Worm (Caenorhabditis elegans) whole organism, L1 larva: ENCODE measurements around the gene aex-4.

Experiments
- C04F5.9 ChIP-seq: sonication (generic microtip); optimal IDR thresholded peaks from 2 replicates; lab custom pipeline; 2016; ENCODE audit warnings: missing genetic modification characterization, missing compliant biosample characterization
- C16A3.4 ChIP-seq: fragments of 150-350 bp; optimal IDR thresholded peaks from 2 replicates; lab custom pipeline; 2014; ENCODE audit warnings: missing biosample characterization, missing genetic modification characterization
- F16B12.6 ChIP-seq: fragments of 150-350 bp; optimal IDR thresholded peaks from 2 replicates; lab custom pipeline; 2014; ENCODE audit warnings: missing biosample characterization, missing genetic modification characterization
- ama-1 ChIP-seq: fragments of 150-350 bp; optimal IDR thresholded peaks from 2 replicates; lab custom pipeline; 2014
- ceh-88 ChIP-seq: fragments of 200-800 bp; sonication (Bioruptor generic); IDR thresholded peaks from 2 replicates; pipeline ENCODE4 v1.3.6; 2022; ENCODE audit warnings: missing genetic modification characterization, missing compliant biosample characterization
- ceh-90 ChIP-seq: sonication (generic microtip); optimal IDR thresholded peaks from 2 replicates; lab custom pipeline; 2016; ENCODE audit warnings: missing genetic modification characterization, missing compliant biosample characterization
- ces-1 ChIP-seq: fragments of 150-350 bp; optimal IDR thresholded peaks from 2 replicates; lab custom pipeline; 2014; ENCODE audit warnings: missing biosample characterization, missing genetic modification reagents, missing genetic modification characterization
- dpl-1 ChIP-seq, 3 experiments: fragments of 150-350 bp in 2 of 3; sonication (generic microtip) in 1 of 3; optimal IDR thresholded peaks; 2 replicates each; lab custom pipeline; 2014 to 2017; ENCODE audit warnings: missing biosample characterization in 3 of 3, missing genetic modification characterization in 3 of 3, missing genetic modification reagents in 3 of 3
- egl-27 ChIP-seq, 2 experiments: fragments of 150-350 bp in 1 of 2; sonication (generic microtip); optimal IDR thresholded peaks; 3 replicates each; lab custom pipeline; 2017 to 2018; ENCODE audit warnings: missing biosample characterization in 2 of 2, missing genetic modification characterization in 2 of 2, missing genetic modification reagents in 2 of 2
- ets-5 ChIP-seq: fragments of 200-800 bp; sonication (Bioruptor generic); IDR thresholded peaks from 2 replicates; pipeline ENCODE4 v1.3.6; 2022; ENCODE audit warnings: missing genetic modification characterization, missing compliant biosample characterization
- fkh-10 ChIP-seq: sonication (generic microtip); optimal IDR thresholded peaks from 2 replicates; lab custom pipeline; 2017; ENCODE audit warnings: missing biosample characterization, missing genetic modification reagents, missing genetic modification characterization
- grh-1 ChIP-seq: fragments of 200-800 bp; sonication (Bioruptor generic); IDR thresholded peaks from 2 replicates; pipeline ENCODE4 v1.3.6; 2022; ENCODE audit warnings: missing genetic modification reagents, missing genetic modification characterization, missing compliant biosample characterization
- hlh-4 ChIP-seq: sonication (generic microtip); optimal IDR thresholded peaks from 2 replicates; lab custom pipeline; 2016; ENCODE audit warnings: mild to moderate bottlenecking, missing genetic modification characterization, missing compliant biosample characterization
- hpl-2 ChIP-seq: fragments of 150-350 bp; optimal IDR thresholded peaks from 2 replicates; lab custom pipeline; 2014; ENCODE audit warnings: missing biosample characterization, missing genetic modification reagents, missing genetic modification characterization
- isw-1 ChIP-seq: fragments of 200-800 bp; sonication (Bioruptor generic); IDR thresholded peaks from 2 replicates; pipeline ENCODE4 v1.3.6; 2022; ENCODE audit warnings: missing genetic modification characterization, missing compliant biosample characterization
- lin-13 ChIP-seq: fragments of 150-350 bp; optimal IDR thresholded peaks from 2 replicates; lab custom pipeline; 2014; ENCODE audit warnings: missing biosample characterization, missing genetic modification reagents, missing genetic modification characterization
- lin-35 ChIP-seq, 2 experiments: fragments of 150-350 bp; optimal IDR thresholded peaks; 2 replicates each; lab custom pipeline; 2014; ENCODE audit warnings: missing biosample characterization in 2 of 2, missing genetic modification characterization in 2 of 2, missing genetic modification reagents in 2 of 2
- lin-39 ChIP-seq: fragments of 150-350 bp; optimal IDR thresholded peaks from 2 replicates; lab custom pipeline; 2014; ENCODE audit warnings: missing biosample characterization, missing genetic modification reagents, missing genetic modification characterization
- lsy-2 ChIP-seq, 2 experiments: fragments of 150-350 bp; optimal IDR thresholded peaks; 2 replicates each; lab custom pipeline; 2014; ENCODE audit warnings: missing biosample characterization in 2 of 2, missing genetic modification characterization in 2 of 2
- mep-1 ChIP-seq: fragments of 150-350 bp; optimal IDR thresholded peaks from 2 replicates; lab custom pipeline; 2014; ENCODE audit warnings: missing biosample characterization, missing genetic modification characterization
- nhr-11 ChIP-seq: fragments of 150-350 bp; optimal IDR thresholded peaks from 2 replicates; lab custom pipeline; 2014; ENCODE audit warnings: missing biosample characterization, missing genetic modification characterization
- nhr-12 ChIP-seq: sonication (generic microtip); optimal IDR thresholded peaks from 2 replicates; lab custom pipeline; 2017; ENCODE audit warnings: missing biosample characterization, missing genetic modification characterization
- nhr-84 ChIP-seq: sonication (generic microtip); optimal IDR thresholded peaks from 2 replicates; lab custom pipeline; 2017; ENCODE audit warnings: missing biosample characterization, missing genetic modification characterization
- pag-3 ChIP-seq: sonication (generic microtip); optimal IDR thresholded peaks from 2 replicates; lab custom pipeline; 2017; ENCODE audit warnings: missing genetic modification characterization, mild to moderate bottlenecking, missing compliant biosample characterization, antibody characterized with exemption, borderline replicate concordance; ENCODE audit not compliant: insufficient read depth
- pqm-1 ChIP-seq: sonication (generic microtip); optimal IDR thresholded peaks from 3 replicates; lab custom pipeline; 2017; ENCODE audit warnings: missing biosample characterization, missing genetic modification characterization
- rnt-1 ChIP-seq: sonication (generic microtip); optimal IDR thresholded peaks from 2 replicates; lab custom pipeline; 2016; ENCODE audit warnings: mild to moderate bottlenecking, missing genetic modification characterization, moderate library complexity, missing compliant biosample characterization
- skn-1 ChIP-seq: fragments of 150-350 bp; optimal IDR thresholded peaks from 2 replicates; lab custom pipeline; 2014; ENCODE audit warnings: missing biosample characterization, missing genetic modification characterization
- snpc-4 ChIP-seq: fragments of 150-350 bp; optimal IDR thresholded peaks from 2 replicates; lab custom pipeline; 2014; ENCODE audit warnings: missing biosample characterization, missing genetic modification characterization
- sup-37 ChIP-seq: fragments of 200-800 bp; sonication (Bioruptor generic); optimal IDR thresholded peaks from 2 replicates; lab custom pipeline; 2018; ENCODE audit warnings: mild to moderate bottlenecking, missing genetic modification characterization, missing compliant biosample characterization
- tbx-2 ChIP-seq: sonication (generic microtip); optimal IDR thresholded peaks from 2 replicates; lab custom pipeline; 2016; ENCODE audit warnings: missing genetic modification characterization, missing compliant biosample characterization
- tlp-1 ChIP-seq: fragments of 150-350 bp; optimal IDR thresholded peaks from 2 replicates; lab custom pipeline; 2014; ENCODE audit warnings: missing biosample characterization, missing genetic modification characterization
- unc-130 ChIP-seq: fragments of 150-350 bp; optimal IDR thresholded peaks from 2 replicates; lab custom pipeline; 2017; ENCODE audit warnings: missing biosample characterization, missing genetic modification characterization, inconsistent platforms
- unc-62 ChIP-seq: fragments of 150-350 bp; optimal IDR thresholded peaks from 2 replicates; lab custom pipeline; 2014; ENCODE audit warnings: missing biosample characterization, missing genetic modification reagents, missing genetic modification characterization
- unc-98 ChIP-seq: fragments of 200-800 bp; sonication (Bioruptor generic); IDR thresholded peaks from 2 replicates; pipeline ENCODE4 v1.3.6; 2022; ENCODE audit warnings: missing genetic modification characterization, missing compliant biosample characterization
- zip-4 ChIP-seq: fragments of 200-800 bp; sonication (Bioruptor generic); optimal IDR thresholded peaks from 2 replicates; lab custom pipeline; 2018; ENCODE audit warnings: mild to moderate bottlenecking, missing genetic modification characterization, moderate library complexity, missing compliant biosample characterization
- ztf-11 ChIP-seq, 2 experiments: sonication (generic microtip); optimal IDR thresholded peaks; 2 replicates each; lab custom pipeline; 2016 to 2017; ENCODE audit warnings: missing genetic modification characterization in 2 of 2, missing biosample characterization in 1 of 2, missing compliant biosample characterization in 1 of 2

aex-4 gene

DNA sequence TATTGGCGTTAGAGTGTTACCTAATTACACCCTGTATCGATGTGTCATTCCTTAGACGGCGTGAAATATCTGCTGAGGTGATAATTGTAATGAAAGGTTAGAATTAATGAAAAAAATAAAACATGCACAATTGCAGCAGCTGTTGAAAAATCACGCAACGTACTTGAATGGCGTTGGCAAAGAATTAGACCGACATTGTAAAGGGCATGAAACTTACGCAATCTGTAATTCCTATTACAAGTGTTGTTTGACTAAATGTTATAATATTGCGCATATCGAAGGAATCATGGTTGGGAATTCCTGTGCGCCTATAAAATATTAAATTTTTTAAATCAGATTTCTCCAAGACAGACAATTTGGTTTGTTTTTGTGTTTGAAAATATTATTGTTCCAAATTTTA lies 4.7 kb downstream of the aex-4 start, which contains the start of gene tag-18:
Gene tag-18, minus strand, starts transcription at position 305 of the 400 bp plus-strand sequence.
- TF ChIP-seq mep-1 (tag; lab: Kevin White, UChicago) (no peak), ets-5 (no peak), hpl-2 (no peak), nhr-84 (tag; lab: Kevin White, UChicago) (no peak), pqm-1 (tag; lab: Kevin White, UChicago) (no peak), egl-27 (tag; optimal IDR thresholded peaks at IDR 0.05; lab: Kevin White, UChicago) (no peak), nhr-11 (tag; lab: Kevin White, UChicago) (no peak)
- TF ChIP-seq, all 84 proteins: peak for 0

DNA sequence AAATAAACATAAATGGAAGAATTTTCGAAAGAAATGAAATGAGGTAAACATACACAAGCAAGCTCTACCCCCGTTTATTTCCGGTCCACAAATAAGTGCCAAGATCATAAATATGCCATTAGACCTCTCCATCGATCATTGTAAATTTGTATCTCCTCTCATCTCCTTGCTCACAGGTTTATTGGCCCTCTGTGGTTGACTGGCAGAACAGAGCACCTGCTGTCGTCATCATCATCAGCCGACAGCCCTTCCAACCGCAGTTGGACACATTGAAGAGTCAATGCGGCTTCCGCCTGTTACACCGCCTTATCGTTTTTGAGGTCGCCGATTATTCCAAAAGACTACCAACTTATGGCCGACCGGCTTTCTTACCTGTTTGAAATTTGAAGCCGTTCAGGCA lies 9.5 kb downstream of the aex-4 start:
- TF ChIP-seq nhr-11 (tag; lab: Kevin White, UChicago) = no peak
- TF ChIP-seq F16B12.6 (tag; lab: Kevin White, UChicago) = no peak
- TF ChIP-seq nhr-12 (tag; lab: Kevin White, UChicago) = no peak
- no peak for TF ChIP-seq fkh-10 (GFP tag; lab: Kevin White, UChicago)
- TF ChIP-seq snpc-4 = no peak
- no peak for TF ChIP-seq lin-13 (GFP tag; lab: Kevin White, UChicago)

DNA sequence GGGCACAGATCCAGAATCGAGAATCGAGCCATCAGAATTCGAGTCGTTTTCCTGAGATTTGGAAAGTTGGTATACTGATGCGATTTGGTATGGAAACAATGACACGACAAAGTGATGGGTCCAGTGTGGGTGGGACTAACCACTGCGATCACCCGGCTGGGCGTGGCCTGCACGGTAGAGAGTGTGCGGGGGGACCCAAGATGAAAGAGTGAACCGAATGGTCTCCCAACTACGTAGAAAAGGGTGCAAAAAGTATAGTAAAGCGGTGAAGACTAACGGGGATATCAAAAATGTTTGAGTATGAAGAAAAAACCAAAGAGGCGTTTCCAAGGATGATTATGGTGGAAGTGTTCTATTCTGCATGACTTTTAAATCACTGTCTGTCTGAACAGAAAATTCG lies 13.1 kb downstream of the aex-4 start, which contains the start of gene fkh-2:
Gene fkh-2, minus strand, starts transcription at position 101 of the 400 bp plus-strand sequence.
- TF ChIP-seq sup-37 (GFP tag; lab: Kevin White, UChicago) (no peak), F16B12.6 (tag; lab: Kevin White, UChicago) (no peak), skn-1 (no peak)

DNA sequence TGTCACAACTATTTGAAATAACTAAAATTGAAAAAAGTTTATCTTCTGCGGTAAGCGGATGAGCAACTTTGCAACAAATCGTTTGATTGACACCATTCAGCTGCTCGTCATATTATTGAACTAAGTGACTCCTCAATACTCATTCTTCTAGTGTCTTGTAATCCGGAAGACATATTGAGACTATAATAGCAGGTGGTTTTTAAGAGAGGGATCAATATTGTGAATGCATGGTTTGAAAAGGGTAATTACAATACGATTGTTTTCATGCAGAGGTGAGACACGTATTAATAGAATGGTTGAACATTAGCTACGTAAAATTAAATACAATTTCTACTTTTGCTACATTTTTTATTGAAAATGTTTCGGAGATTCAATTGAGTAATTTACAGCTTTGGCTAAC lies 14.1 kb downstream of the aex-4 start:
- no peak for TF ChIP-seq lin-35 (GFP tag; optimal IDR thresholded peaks at IDR 0.05; lab: Kevin White, UChicago)

DNA sequence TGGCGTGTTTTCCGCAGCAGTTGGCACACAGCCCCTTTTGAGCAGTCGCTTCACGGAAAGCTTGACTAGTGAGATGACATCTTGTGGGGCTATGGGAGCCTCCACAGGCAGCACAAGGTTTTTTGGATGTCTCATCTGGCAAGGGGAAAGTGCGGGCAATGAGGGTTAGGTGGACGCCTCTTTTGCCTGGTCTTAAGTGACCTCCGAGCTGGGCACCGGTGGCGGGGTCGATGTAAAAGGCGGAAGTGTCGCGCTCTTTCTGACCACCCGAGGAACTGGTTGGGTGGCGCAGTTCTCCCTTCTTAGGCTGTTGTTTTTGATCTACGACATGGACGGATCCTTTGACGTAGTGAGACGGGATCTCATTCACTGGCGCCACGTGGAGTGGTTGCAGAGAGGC lies 22.3 kb downstream of the aex-4 start:
- TF ChIP-seq lsy-2 (tag; optimal IDR thresholded peaks at IDR 0.05; lab: Kevin White, UChicago) (no peak), unc-62 (GFP tag; lab: Kevin White, UChicago) (no peak), grh-1 (no peak), skn-1 (no peak), zip-4 (GFP tag; lab: Kevin White, UChicago) (no peak)
- TF ChIP-seq, all 84 proteins: peak for 0

DNA sequence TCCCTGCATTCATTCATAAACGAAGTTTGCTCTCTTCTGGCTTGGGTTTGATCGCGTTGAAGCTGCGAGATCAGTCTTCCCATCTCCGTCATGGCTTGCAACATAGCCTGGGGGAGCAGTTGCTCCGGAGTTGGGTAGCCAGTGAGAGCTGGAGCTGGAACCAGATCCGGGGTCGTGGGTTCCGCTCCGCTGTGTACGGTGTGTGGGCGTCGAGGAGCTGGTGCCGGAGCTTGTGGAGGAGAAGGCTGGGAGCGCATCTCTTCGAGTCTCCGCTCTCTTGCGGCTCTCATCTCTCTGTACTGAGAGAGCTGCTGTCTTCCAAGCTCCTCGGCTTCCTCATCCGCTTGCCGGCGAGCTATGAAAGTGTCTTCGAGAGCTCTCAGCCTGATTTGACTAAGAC lies 23.4 kb downstream of the aex-4 start:
- TF ChIP-seq lin-39 (tag; lab: Kevin White, UChicago) (no peak), isw-1 (GFP tag; lab: Robert Waterston, UW) (no peak), dpl-1 (GFP tag; optimal IDR thresholded peaks at IDR 0.05; lab: Kevin White, UChicago) (no peak), unc-130 (tag; lab: Kevin White, UChicago) (no peak), tbx-2 (no peak), rnt-1 (tag; lab: Kevin White, UChicago) (no peak), ces-1 (no peak), C16A3.4 (tag; lab: Kevin White, UChicago) (no peak), hlh-4 (tag; lab: Kevin White, UChicago) (no peak), fkh-10 (GFP tag; lab: Kevin White, UChicago) (no peak), C04F5.9 (no peak), ceh-88 (GFP tag; lab: Robert Waterston, UW) (no peak), pag-3 (tag; lab: Kevin White, UChicago) (no peak), ztf-11 (tag; optimal IDR thresholded peaks at IDR 0.05; lab: Kevin White, UChicago) (no peak), ceh-90 (tag; lab: Kevin White, UChicago) (no peak), tlp-1 (tag; lab: Kevin White, UChicago) (no peak), skn-1 (no peak), unc-98 (GFP tag; lab: Robert Waterston, UW) (no peak), ama-1 (no peak)
